Worm (Caenorhabditis elegans) whole organism, L4 larva: ENCODE results near the gene swan-2.

ENCODE experiments used
- F26F4.8 ChIP-seq: fragments of 200-800 bp; sonication (Bioruptor generic); conservative IDR thresholded peaks from 2 replicates; pipeline ENCODE4 v1.3.6; 2022; ENCODE audit warnings: missing genetic modification characterization, missing compliant biosample characterization
- ama-1 ChIP-seq: fragments of 150-350 bp; optimal IDR thresholded peaks from 2 replicates; lab custom pipeline; 2014; ENCODE audit warnings: inconsistent platforms, mixed read lengths
- dmd-6 ChIP-seq: fragments of 200-800 bp; sonication (Bioruptor generic); IDR thresholded peaks from 2 replicates; pipeline ENCODE4 v1.3.6; 2022; ENCODE audit warnings: missing genetic modification reagents, missing genetic modification characterization, missing compliant biosample characterization
- dve-1 ChIP-seq: sonication (generic microtip); optimal IDR thresholded peaks from 2 replicates; lab custom pipeline; 2017; ENCODE audit warnings: antibody characterized with exemption, mild to moderate bottlenecking, missing genetic modification characterization, missing compliant biosample characterization; ENCODE audit not compliant: insufficient read depth
- lin-13 ChIP-seq: fragments of 150-350 bp; optimal IDR thresholded peaks from 2 replicates; lab custom pipeline; 2014; ENCODE audit warnings: missing biosample characterization, missing genetic modification reagents, missing genetic modification characterization
- lin-38 ChIP-seq: fragments of 200-800 bp; sonication (Bioruptor generic); IDR thresholded peaks from 2 replicates; pipeline ENCODE4 v1.3.6; 2022; ENCODE audit warnings: missing genetic modification reagents, missing genetic modification characterization, missing compliant biosample characterization
- lsy-2 ChIP-seq, 2 experiments: fragments of 150-350 bp in 1 of 2; sonication (generic microtip) in 1 of 2; optimal IDR thresholded peaks; 2 replicates each; lab custom pipeline; 2014 to 2017; ENCODE audit warnings: missing biosample characterization in 2 of 2, missing genetic modification characterization in 2 of 2
- mdl-1 ChIP-seq, 2 experiments: fragments of 150-350 bp in 1 of 2; sonication (generic microtip) in 1 of 2; optimal IDR thresholded peaks; 2 replicates each; lab custom pipeline; 2014 to 2017; ENCODE audit warnings: missing biosample characterization in 2 of 2, missing genetic modification characterization in 2 of 2
- nhr-237 ChIP-seq: sonication (generic microtip); optimal IDR thresholded peaks from 2 replicates; lab custom pipeline; 2017; ENCODE audit warnings: missing biosample characterization, missing genetic modification characterization
- nhr-25 ChIP-seq: sonication (generic microtip); optimal IDR thresholded peaks from 2 replicates; lab custom pipeline; 2017; ENCODE audit warnings: missing genetic modification characterization, mild to moderate bottlenecking, missing compliant biosample characterization, antibody characterized with exemption, moderate library complexity, borderline replicate concordance; ENCODE audit not compliant: insufficient read depth
- snpc-4 ChIP-seq: fragments of 150-350 bp; optimal IDR thresholded peaks from 2 replicates; lab custom pipeline; 2014; ENCODE audit warnings: missing biosample characterization, missing genetic modification characterization

DNA sequence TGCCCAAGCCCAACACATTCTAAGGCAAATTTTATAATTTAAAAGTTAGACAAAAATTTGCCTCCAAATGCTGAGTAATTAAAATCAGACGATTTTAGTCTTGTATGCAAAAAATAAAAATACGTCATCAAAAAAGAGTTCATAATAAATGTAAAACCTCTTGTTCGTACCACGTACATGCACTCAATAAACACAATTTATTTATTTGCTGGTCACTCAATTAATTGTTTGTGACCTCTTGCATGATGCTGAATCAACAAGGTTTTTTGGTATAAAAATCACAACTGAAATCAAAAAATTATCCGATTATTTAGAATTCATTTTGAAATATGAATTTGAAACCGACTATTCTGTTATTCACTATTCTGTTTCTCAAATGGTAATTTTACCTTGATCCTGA, 46.1 kb upstream of the swan-2 start, which contains the start of gene hpx-2:
- no peak for TF ChIP-seq lsy-2 (tag; optimal IDR thresholded peaks at IDR 0.05; lab: Kevin White, UChicago)
- TF ChIP-seq dve-1 (tag; lab: Kevin White, UChicago): no peak
- no peak for TF ChIP-seq ama-1 (lab: Kevin White, UChicago)
- TF ChIP-seq dmd-6 (GFP tag; lab: Robert Waterston, UW): no peak
- TF ChIP-seq lin-13 (GFP tag; lab: Kevin White, UChicago): no peak
- TF ChIP-seq snpc-4 (tag; lab: Kevin White, UChicago): no peak
- no peak for TF ChIP-seq nhr-25
- no peak for TF ChIP-seq nhr-237 (tag; lab: Kevin White, UChicago)
- TF ChIP-seq F26F4.8 (GFP tag; lab: Robert Waterston, UW): no peak
- no peak for TF ChIP-seq mdl-1 (tag; optimal IDR thresholded peaks at IDR 0.05; lab: Kevin White, UChicago)
- TF ChIP-seq lin-38 (GFP tag; lab: Robert Waterston, UW): no peak
